Fruit fly (Drosophila melanogaster) whole organism, embryonic: ENCODE data around the gene tex.

Experiments
- Abd-B ChIP-seq: fragments of 200-800 bp; sonication (Bioruptor generic); optimal IDR thresholded peaks from 2 replicates; lab custom pipeline; 2018; ENCODE audit warnings: missing biosample characterization, mild to moderate bottlenecking, missing genetic modification characterization, moderate library complexity
- Atf-2 ChIP-seq: fragments of 200-800 bp; sonication (Bioruptor generic); optimal IDR thresholded peaks from 2 replicates; lab custom pipeline; 2016; ENCODE audit warnings: missing biosample characterization, missing genetic modification characterization
- CG12769 ChIP-seq: fragments of 200-800 bp; sonication (Bioruptor generic); optimal IDR thresholded peaks from 2 replicates; lab custom pipeline; 2019; ENCODE audit warnings: missing biosample characterization, mild to moderate bottlenecking, missing genetic modification characterization, moderate library complexity
- CG1602 ChIP-seq: fragments of 200-800 bp; sonication (Bioruptor generic); optimal IDR thresholded peaks from 3 replicates; lab custom pipeline; 2016; ENCODE audit warnings: missing biosample characterization, missing genetic modification characterization
- CG17802 ChIP-seq: fragments of 200-800 bp; sonication (Bioruptor generic); optimal IDR thresholded peaks from 2 replicates; lab custom pipeline; 2018; ENCODE audit warnings: missing biosample characterization, mild to moderate bottlenecking, missing genetic modification characterization, moderate library complexity
- CG18599 ChIP-seq: fragments of 200-800 bp; sonication (Bioruptor generic); optimal IDR thresholded peaks from 3 replicates; lab custom pipeline; 2017; ENCODE audit warnings: missing biosample characterization, missing genetic modification characterization, mild to moderate bottlenecking, moderate library complexity, missing genetic modification reagents
- CG2199 ChIP-seq: fragments of 200-800 bp; sonication (Bioruptor generic); IDR thresholded peaks from 3 replicates; pipeline ENCODE4 v1.3.6; 2022; ENCODE audit warnings: missing biosample characterization, missing genetic modification characterization
- CG34224 ChIP-seq: fragments of 200-800 bp; sonication (Bioruptor generic); IDR thresholded peaks from 3 replicates; pipeline ENCODE4 v1.3.6; 2022; ENCODE audit warnings: missing biosample characterization, missing genetic modification characterization; ENCODE audit not compliant: partially characterized antibody
- CG3847 ChIP-seq: fragments of 200-800 bp; sonication (Bioruptor generic); IDR thresholded peaks from 2 replicates; pipeline ENCODE4 v1.3.6; 2022; ENCODE audit warnings: missing biosample characterization, missing genetic modification characterization
- CG4282 ChIP-seq: fragments of 200-800 bp; sonication (Bioruptor generic); optimal IDR thresholded peaks from 2 replicates; lab custom pipeline; 2016; ENCODE audit warnings: missing biosample characterization, missing genetic modification characterization
- CG7372 ChIP-seq: fragments of 200-800 bp; sonication (Bioruptor generic); IDR thresholded peaks from 2 replicates; pipeline ENCODE4 v1.3.6; 2022; ENCODE audit warnings: missing biosample characterization, missing genetic modification characterization
- CG8478 ChIP-seq: fragments of >200 bp; optimal IDR thresholded peaks from 2 replicates; lab custom pipeline; 2018
- CTCF ChIP-seq: fragments of 200-800 bp; sonication (Bioruptor generic); optimal IDR thresholded peaks from 2 replicates; lab custom pipeline; 2017; ENCODE audit warnings: missing biosample characterization, mild to moderate bottlenecking, missing genetic modification characterization, moderate library complexity
- CoRest ChIP-seq: fragments of 200-800 bp; sonication (Bioruptor generic); optimal IDR thresholded peaks from 3 replicates; lab custom pipeline; 2018; ENCODE audit warnings: missing biosample characterization, mild to moderate bottlenecking, missing genetic modification characterization, moderate library complexity
- Dad ChIP-seq: fragments of 200-800 bp; sonication (Bioruptor generic); optimal IDR thresholded peaks from 3 replicates; lab custom pipeline; 2016; ENCODE audit warnings: missing biosample characterization, missing genetic modification characterization
- Dek ChIP-seq: fragments of 200-800 bp; sonication (Bioruptor generic); optimal IDR thresholded peaks from 3 replicates; lab custom pipeline; 2019; ENCODE audit warnings: missing biosample characterization, mild to moderate bottlenecking, missing genetic modification characterization, moderate library complexity
- E2f2 ChIP-seq: fragments of 200-800 bp; sonication (Bioruptor generic); IDR thresholded peaks from 2 replicates; pipeline ENCODE4 v1.3.6; 2022; ENCODE audit warnings: missing biosample characterization, missing genetic modification characterization
- Ets65A ChIP-seq: fragments of 200-800 bp; sonication (Bioruptor generic); peaks from one replicate; lab custom pipeline; 2016; ENCODE audit warnings: missing biosample characterization, missing genetic modification characterization
- Lhr ChIP-seq: fragments of 200-800 bp; sonication (Bioruptor generic); optimal IDR thresholded peaks from 3 replicates; lab custom pipeline; 2017; ENCODE audit warnings: mild to moderate bottlenecking, missing biosample characterization, missing genetic modification reagents, missing genetic modification characterization
- Med ChIP-seq: fragments of 200-800 bp; sonication (Bioruptor generic); peaks from one replicate; lab custom pipeline; 2016; ENCODE audit warnings: missing biosample characterization, missing genetic modification characterization, mild to moderate bottlenecking, inconsistent platforms, moderate library complexity
- Meics ChIP-seq: fragments of 200-800 bp; sonication (Bioruptor generic); optimal IDR thresholded peaks from 2 replicates; lab custom pipeline; 2017; ENCODE audit warnings: missing biosample characterization, mild to moderate bottlenecking, missing genetic modification characterization
- Myb ChIP-seq: fragments of 200-800 bp; sonication (Bioruptor generic); optimal IDR thresholded peaks from 2 replicates; lab custom pipeline; 2016; ENCODE audit warnings: missing biosample characterization, missing genetic modification characterization
- Rfx ChIP-seq: fragments of 200-800 bp; sonication (Bioruptor generic); IDR thresholded peaks from 2 replicates; pipeline ENCODE4 v1.3.6; 2022; ENCODE audit warnings: missing biosample characterization, missing genetic modification characterization
- Rx ChIP-seq: fragments of 200-800 bp; sonication (Bioruptor generic); IDR thresholded peaks from 2 replicates; pipeline ENCODE4 v1.3.6; 2022; ENCODE audit warnings: missing biosample characterization, missing genetic modification characterization
- Sry-δ ChIP-seq: fragments of 200-800 bp; sonication (Bioruptor generic); optimal IDR thresholded peaks from 2 replicates; lab custom pipeline; 2016; ENCODE audit warnings: missing biosample characterization, missing genetic modification characterization
- Taf1 ChIP-seq: fragments of 200-800 bp; sonication (Bioruptor generic); IDR thresholded peaks from 2 replicates; pipeline ENCODE4 v1.3.6; 2022; ENCODE audit warnings: missing biosample characterization, missing genetic modification characterization
- crc ChIP-seq: fragments of 200-800 bp; sonication (Bioruptor generic); optimal IDR thresholded peaks from 2 replicates; lab custom pipeline; 2016; ENCODE audit warnings: missing biosample characterization, missing genetic modification characterization
- dimm ChIP-seq: fragments of 200-800 bp; sonication (Bioruptor generic); IDR thresholded peaks from 2 replicates; pipeline ENCODE4 v1.3.6; 2022; ENCODE audit warnings: missing biosample characterization, missing genetic modification characterization
- fd102C ChIP-seq: fragments of 200-800 bp; sonication (Bioruptor generic); optimal IDR thresholded peaks from 2 replicates; lab custom pipeline; 2018; ENCODE audit warnings: missing biosample characterization, mild to moderate bottlenecking, missing genetic modification characterization, moderate library complexity
- grau ChIP-seq: fragments of 200-800 bp; optimal IDR thresholded peaks from 3 replicates; lab custom pipeline; 2019; ENCODE audit warnings: missing biosample characterization, mild to moderate bottlenecking, missing genetic modification characterization, moderate library complexity
- insv ChIP-seq, 2 experiments: fragments of 200-800 bp; sonication (Bioruptor generic); optimal IDR thresholded peaks; 3 replicates each; lab custom pipeline; 2016 to 2018; ENCODE audit warnings: missing biosample characterization in 2 of 2, missing genetic modification characterization in 2 of 2
- nerfin-1 ChIP-seq: fragments of 200-800 bp; sonication (Bioruptor generic); optimal IDR thresholded peaks from 3 replicates; lab custom pipeline; 2019; ENCODE audit warnings: missing biosample characterization, mild to moderate bottlenecking, missing genetic modification characterization, moderate library complexity
- nmo ChIP-seq: fragments of 200-800 bp; sonication (Bioruptor generic); optimal IDR thresholded peaks from 2 replicates; lab custom pipeline; 2018; ENCODE audit warnings: missing biosample characterization, mild to moderate bottlenecking, missing genetic modification characterization, moderate library complexity
- pros ChIP-seq: fragments of 200-800 bp; sonication (Bioruptor generic); optimal IDR thresholded peaks from 3 replicates; lab custom pipeline; 2019; ENCODE audit warnings: missing biosample characterization, mild to moderate bottlenecking, missing genetic modification characterization, moderate library complexity
- pum ChIP-seq: fragments of 200-800 bp; sonication (Bioruptor generic); optimal IDR thresholded peaks from 2 replicates; lab custom pipeline; 2016; ENCODE audit warnings: missing biosample characterization, missing genetic modification characterization
- ranshi ChIP-seq: fragments of 200-800 bp; sonication (Bioruptor generic); IDR thresholded peaks from 2 replicates; pipeline ENCODE4 v1.3.6; 2022; ENCODE audit warnings: missing biosample characterization, missing genetic modification characterization
- schlank ChIP-seq: fragments of 200-800 bp; sonication (Bioruptor generic); optimal IDR thresholded peaks from 2 replicates; lab custom pipeline; 2018; ENCODE audit warnings: missing biosample characterization, mild to moderate bottlenecking, missing genetic modification characterization
- sens ChIP-seq: fragments of 200-800 bp; sonication (Bioruptor generic); peaks from one replicate; lab custom pipeline; 2016; ENCODE audit warnings: missing biosample characterization, missing genetic modification characterization
- sima ChIP-seq: fragments of 200-800 bp; sonication (Bioruptor generic); optimal IDR thresholded peaks from 2 replicates; lab custom pipeline; 2016; ENCODE audit warnings: missing biosample characterization, missing genetic modification characterization
- sisA ChIP-seq: fragments of 200-800 bp; sonication (Bioruptor generic); IDR thresholded peaks from 2 replicates; pipeline ENCODE4 v1.3.6; 2022; ENCODE audit warnings: missing biosample characterization, missing genetic modification characterization
- tna ChIP-seq: fragments of 200-800 bp; sonication (Bioruptor generic); IDR thresholded peaks from 2 replicates; pipeline ENCODE4 v1.3.6; 2022; ENCODE audit warnings: missing biosample characterization, missing genetic modification characterization; ENCODE audit not compliant: partially characterized antibody
- toy ChIP-seq: fragments of 200-800 bp; sonication (Bioruptor generic); IDR thresholded peaks from 2 replicates; pipeline ENCODE4 v1.3.6; 2022; ENCODE audit warnings: missing biosample characterization, missing genetic modification characterization
- vnd ChIP-seq: fragments of 200-800 bp; sonication (Bioruptor generic); IDR thresholded peaks from 3 replicates; pipeline ENCODE4 v1.3.6; 2022; ENCODE audit warnings: missing biosample characterization, missing genetic modification characterization; ENCODE audit not compliant: partially characterized antibody
- zen ChIP-seq: fragments of 200-800 bp; sonication (Bioruptor generic); optimal IDR thresholded peaks from 3 replicates; lab custom pipeline; 2018; ENCODE audit warnings: missing biosample characterization, mild to moderate bottlenecking, missing genetic modification characterization, moderate library complexity
- zfh2 ChIP-seq: fragments of 200-800 bp; sonication (Bioruptor generic); optimal IDR thresholded peaks from 2 replicates; lab custom pipeline; 2016; ENCODE audit warnings: missing biosample characterization, missing genetic modification characterization

The tex gene

dm6 chr3R:8300928-8301752 lies 7.3 kb downstream of the tex start, which contains the start of the genes CG9626 and mRpL1 (continued):
- peak; percentile 57 for TF ChIP-seq nmo (GFP tag; lab: Kevin White, UChicago)
- peak; percentile 69 for TF ChIP-seq Sry-δ (GFP tag; lab: Kevin White, UChicago)
- no peak for TF ChIP-seq toy (GFP tag; lab: Robert Waterston, UW)
- TF ChIP-seq Taf1 (GFP tag; lab: Robert Waterston, UW), result no peak
- peak; percentile 53 for TF ChIP-seq E2f2
- peak; percentile 78 for TF ChIP-seq Abd-B (GFP tag; lab: Kevin White, UChicago)
- TF ChIP-seq CG8478 (lab: Kevin White, UChicago), result no peak
- peak; percentile 7 for TF ChIP-seq CG17802
- no peak for TF ChIP-seq schlank (tag; lab: Kevin White, UChicago)
- TF ChIP-seq Rx (GFP tag; lab: Robert Waterston, UW), result no peak
- no peak for TF ChIP-seq pros (GFP tag; lab: Kevin White, UChicago)
- TF ChIP-seq Lhr, result peak; percentile 86
- peak; percentile 99 for TF ChIP-seq Myb (GFP tag; lab: Kevin White, UChicago)
- TF ChIP-seq fd102C, result no peak
- TF ChIP-seq Dek (tag; lab: Kevin White, UChicago), result peak; percentile 24
- TF ChIP-seq CG34224 (GFP tag; lab: Robert Waterston, UW), result peak; percentile 30; the same call in 1 of the 3 replicates
- TF ChIP-seq nerfin-1, result peak; percentile 40
- TF ChIP-seq Meics (GFP tag; lab: Kevin White, UChicago), result peak; percentile 9
- TF ChIP-seq CG3847 (GFP tag; lab: Robert Waterston, UW), result peak; percentile 43
- 0 out of 2 replicates have a peak, but pooled peaks have one; percentile 21 for TF ChIP-seq sisA (GFP tag; lab: Robert Waterston, UW)
- TF ChIP-seq CTCF (GFP tag; lab: Kevin White, UChicago), result peak; percentile 82
- peak; percentile 63 for TF ChIP-seq zen
- no peak for TF ChIP-seq vnd
- no peak for TF ChIP-seq CG18599 (GFP tag; lab: Kevin White, UChicago)
- peak; percentile 1 for TF ChIP-seq pum (GFP tag; lab: Kevin White, UChicago)
- TF ChIP-seq Dad (GFP tag; lab: Kevin White, UChicago), result peak; percentile 34
- no peak for TF ChIP-seq CG1602 (GFP tag; lab: Kevin White, UChicago)
- TF ChIP-seq CG7372 (GFP tag; lab: Robert Waterston, UW), result no peak
- peak; percentile 51; the same call in 1 of the 3 replicates for TF ChIP-seq CG2199 (GFP tag; lab: Robert Waterston, UW)
- TF ChIP-seq CG4282, result no peak
- peak; percentile 95 for TF ChIP-seq Ets65A (GFP tag; lab: Kevin White, UChicago)
- TF ChIP-seq sima (GFP tag; lab: Kevin White, UChicago), result no peak
- TF ChIP-seq ranshi, result 0 out of 2 replicates have a peak, but pooled peaks have one; percentile 35
- peak; percentile 45 for TF ChIP-seq CoRest (tag; lab: Kevin White, UChicago)
- TF ChIP-seq Rfx (GFP tag; lab: Robert Waterston, UW), result peak; percentile 32; the same call in 1 of the 2 replicates
- no peak for TF ChIP-seq Atf-2 (GFP tag; lab: Kevin White, UChicago)
- TF ChIP-seq sens (GFP tag; lab: Kevin White, UChicago), result peak; percentile 68
- TF ChIP-seq grau (tag; lab: Kevin White, UChicago), result peak; percentile 30
- TF ChIP-seq dimm (GFP tag; lab: Robert Waterston, UW), result no peak
- peak; percentile 86 for TF ChIP-seq Med (GFP tag; lab: Kevin White, UChicago)
- peak; percentile 47 for TF ChIP-seq zfh2 (GFP tag; lab: Kevin White, UChicago)
- no peak for TF ChIP-seq crc (GFP tag; lab: Kevin White, UChicago)
- peak; percentile 41 for TF ChIP-seq CG12769 (tag; lab: Kevin White, UChicago)
- peak in 1 of 2 experiments; percentile 53 for TF ChIP-seq insv (GFP tag; optimal IDR thresholded peaks at IDR 0.05; lab: Kevin White, UChicago)
- no peak for TF ChIP-seq tna (GFP tag; lab: Robert Waterston, UW)
